Fruit fly (Drosophila melanogaster) Kc167 (cell line): ENCODE measurements around the gene CG11050.

ENCODE experiments used
- Myc ChIP-seq: fragments of >200 bp; optimal IDR thresholded peaks from 2 replicates; lab custom pipeline; 2017; ENCODE audit warnings: missing external identifiers
- Sin3A ChIP-seq: fragments of >200 bp; optimal IDR thresholded peaks from 2 replicates; lab custom pipeline; 2018; ENCODE audit warnings: missing external identifiers
- h ChIP-seq: fragments of >200 bp; optimal IDR thresholded peaks from 3 replicates; lab custom pipeline; 2018; ENCODE audit warnings: missing external identifiers
- insv ChIP-seq: fragments of >200 bp; optimal IDR thresholded peaks from 3 replicates; lab custom pipeline; 2018; ENCODE audit warnings: missing external identifiers
- psq ChIP-seq: fragments of >200 bp; optimal IDR thresholded peaks from 2 replicates; lab custom pipeline; 2017; ENCODE audit warnings: missing external identifiers
- ttk ChIP-seq: sonication (Bioruptor generic); optimal IDR thresholded peaks from 2 replicates; lab custom pipeline; 2017; ENCODE audit warnings: missing external identifiers

CG11050 gene

dm6 chr2L:6610683-6611373 is at the start of gene CG11050:
TSS of gene CG11050 (plus strand) at chr2L:6611011.
- no peak for TF ChIP-seq h (lab: Kevin White, UChicago)
- TF ChIP-seq ttk (lab: Kevin White, UChicago): no peak
- no peak for TF ChIP-seq psq (lab: Kevin White, UChicago)
- TF ChIP-seq Sin3A (lab: Kevin White, UChicago): no peak
- no peak for TF ChIP-seq Myc (lab: Kevin White, UChicago)
- TF ChIP-seq insv (lab: Kevin White, UChicago): no peak

- TF ChIP-seq Sin3A (lab: Kevin White, UChicago) (no peak), psq (lab: Kevin White, UChicago) (no peak), Myc (lab: Kevin White, UChicago) (no peak), ttk (lab: Kevin White, UChicago) (no peak), insv (lab: Kevin White, UChicago) (no peak), h (lab: Kevin White, UChicago) (no peak)
Measured at dm6 chr2L:6561463-6562357, 49.1 kb upstream of the CG11050 start, which contains the start of the genes Trmt6 and Ent2. TSS of gene Trmt6 (minus strand) at chr2L:6562289. TSS of gene Ent2 (plus strand) at chr2L:6562325.

- TF ChIP-seq Myc (lab: Kevin White, UChicago): no peak
- TF ChIP-seq Sin3A (lab: Kevin White, UChicago): no peak
- TF ChIP-seq psq (lab: Kevin White, UChicago): no peak
- no peak for TF ChIP-seq insv (lab: Kevin White, UChicago)
- TF ChIP-seq h (lab: Kevin White, UChicago): no peak
- TF ChIP-seq ttk (lab: Kevin White, UChicago): no peak
Measured at dm6 chr2L:6562358-6562687, 48.5 kb upstream of the CG11050 start.

- TF ChIP-seq Sin3A (lab: Kevin White, UChicago): no peak
- TF ChIP-seq ttk (lab: Kevin White, UChicago): no peak
- TF ChIP-seq insv (lab: Kevin White, UChicago): no peak
Measured at dm6 chr2L:6564955-6565354, 45.9 kb upstream of the CG11050 start.

- TF ChIP-seq psq (lab: Kevin White, UChicago) (no peak), h (lab: Kevin White, UChicago) (no peak), Sin3A (lab: Kevin White, UChicago) (no peak), ttk (lab: Kevin White, UChicago) (no peak), Myc (lab: Kevin White, UChicago) (no peak), insv (lab: Kevin White, UChicago) (no peak)
Measured at dm6 chr2L:6566020-6566687, 44.7 kb upstream of the CG11050 start, which contains the start of gene CG13766. TSS of gene CG13766 (minus strand) at chr2L:6566181.

dm6 chr2L:6579045-6579444 is 31.8 kb upstream of the CG11050 start:
- TF ChIP-seq psq (lab: Kevin White, UChicago) (no peak), Myc (lab: Kevin White, UChicago) (no peak), h (lab: Kevin White, UChicago) (no peak), Sin3A (lab: Kevin White, UChicago) (no peak), ttk (lab: Kevin White, UChicago) (no peak), insv (lab: Kevin White, UChicago) (no peak)

dm6 chr2L:6584346-6584745 is 26.5 kb upstream of the CG11050 start:
- no peak for TF ChIP-seq Sin3A (lab: Kevin White, UChicago)
- TF ChIP-seq ttk (lab: Kevin White, UChicago): no peak
- no peak for TF ChIP-seq Myc (lab: Kevin White, UChicago)
- TF ChIP-seq psq (lab: Kevin White, UChicago): no peak
- TF ChIP-seq insv (lab: Kevin White, UChicago): no peak
- TF ChIP-seq h (lab: Kevin White, UChicago): no peak

dm6 chr2L:6595027-6595426 is 15.8 kb upstream of the CG11050 start:
- no peak for TF ChIP-seq insv (lab: Kevin White, UChicago)
- TF ChIP-seq ttk (lab: Kevin White, UChicago): no peak
- TF ChIP-seq h (lab: Kevin White, UChicago): no peak
- no peak for TF ChIP-seq psq (lab: Kevin White, UChicago)
- no peak for TF ChIP-seq Myc (lab: Kevin White, UChicago)
- no peak for TF ChIP-seq Sin3A (lab: Kevin White, UChicago)

dm6 chr2L:6601018-6601505 is 9.7 kb upstream of the CG11050 start, which contains the start of gene Dpp10:
TSS of gene Dpp10 (minus strand) at chr2L:6601068.
- TF ChIP-seq insv (lab: Kevin White, UChicago) (no peak), Sin3A (lab: Kevin White, UChicago) (no peak), Myc (lab: Kevin White, UChicago) (no peak), h (lab: Kevin White, UChicago) (no peak), psq (lab: Kevin White, UChicago) (no peak), ttk (lab: Kevin White, UChicago) (no peak)

dm6 chr2L:6611374-6612005 is 679 bp downstream of the CG11050 start:
- TF ChIP-seq h (lab: Kevin White, UChicago): no peak
- TF ChIP-seq ttk (lab: Kevin White, UChicago): no peak
- no peak for TF ChIP-seq Myc (lab: Kevin White, UChicago)
- TF ChIP-seq Sin3A (lab: Kevin White, UChicago): no peak
- TF ChIP-seq psq (lab: Kevin White, UChicago): no peak
- TF ChIP-seq insv (lab: Kevin White, UChicago): no peak
